Worm (Caenorhabditis elegans) whole organism, young adult: ENCODE measurements around the gene R07H5.16.
A peak's percentile ranks its signal among the peaks of the same experiment; 100 is the strongest.
"Not testable (repeated sequence)": the region's sequence is repeated elsewhere in the genome, so short reads cannot be mapped to it uniquely, and the experiment has no call there.

Experiments used
- B0261.1 ChIP-seq: sonication (generic microtip); optimal IDR thresholded peaks from 2 replicates; lab custom pipeline; 2016; ENCODE audit warnings: mild to moderate bottlenecking, missing genetic modification characterization, moderate library complexity, missing compliant biosample characterization
- B0336.3 ChIP-seq: fragments of 200-800 bp; sonication (Bioruptor generic); IDR thresholded peaks from 2 replicates; pipeline ENCODE4 v1.3.6; 2022; ENCODE audit warnings: missing genetic modification characterization, missing compliant biosample characterization
- C17E4.6 ChIP-seq: fragments of 200-800 bp; sonication (Bioruptor generic); IDR thresholded peaks from 2 replicates; pipeline ENCODE4 v1.3.6; 2022; ENCODE audit warnings: missing genetic modification reagents, missing genetic modification characterization, missing compliant biosample characterization
- D2030.7 ChIP-seq: fragments of 200-800 bp; sonication (Bioruptor generic); IDR thresholded peaks from 2 replicates; pipeline ENCODE4 v1.3.6; 2022; ENCODE audit warnings: missing genetic modification reagents, missing genetic modification characterization, missing compliant biosample characterization
- F49E8.2 ChIP-seq: sonication (generic microtip); optimal IDR thresholded peaks from 3 replicates; lab custom pipeline; 2017; ENCODE audit warnings: missing genetic modification characterization, mild to moderate bottlenecking, missing compliant biosample characterization, antibody characterized with exemption, moderate library complexity; ENCODE audit not compliant: insufficient read depth
- F57C9.4 ChIP-seq: sonication (generic microtip); optimal IDR thresholded peaks from 2 replicates; lab custom pipeline; 2017; ENCODE audit warnings: mild to moderate bottlenecking, missing genetic modification characterization, missing compliant biosample characterization
- T26A5.8 ChIP-seq: sonication (generic microtip); optimal IDR thresholded peaks from 2 replicates; lab custom pipeline; 2016; ENCODE audit warnings: missing genetic modification characterization, missing compliant biosample characterization
- Y56A3A.18 ChIP-seq: fragments of 200-800 bp; sonication (Bioruptor generic); IDR thresholded peaks from 2 replicates; pipeline ENCODE4 v1.3.6; 2022; ENCODE audit warnings: missing genetic modification reagents, missing genetic modification characterization, missing compliant biosample characterization
- Y79H2A.3 ChIP-seq: fragments of 200-800 bp; sonication (Bioruptor generic); conservative IDR thresholded peaks from 2 replicates; pipeline ENCODE4 v1.3.6; 2022; ENCODE audit warnings: missing genetic modification reagents, missing genetic modification characterization, missing compliant biosample characterization
- Y95B8A.8 ChIP-seq: fragments of 200-800 bp; sonication (Bioruptor generic); IDR thresholded peaks from 2 replicates; pipeline ENCODE4 v1.3.6; 2022; ENCODE audit warnings: missing genetic modification reagents, missing genetic modification characterization, missing compliant biosample characterization
- aptf-2 ChIP-seq: fragments of 200-800 bp; sonication (Bioruptor generic); conservative IDR thresholded peaks from 2 replicates; pipeline ENCODE4 v1.3.6; 2022; ENCODE audit warnings: missing genetic modification reagents, missing genetic modification characterization, missing compliant biosample characterization
- attf-3 ChIP-seq: fragments of 200-800 bp; sonication (Bioruptor generic); conservative IDR thresholded peaks from 2 replicates; pipeline ENCODE4 v1.3.6; 2022; ENCODE audit warnings: missing genetic modification reagents, missing genetic modification characterization, missing compliant biosample characterization
- attf-5 ChIP-seq: fragments of 200-800 bp; sonication (Bioruptor generic); optimal IDR thresholded peaks from 2 replicates; lab custom pipeline; 2018; ENCODE audit warnings: mild to moderate bottlenecking, missing genetic modification characterization, missing compliant biosample characterization
- cebp-1 ChIP-seq, 2 experiments: fragments of 200-800 bp in 1 of 2; sonication (Bioruptor generic) in 1 of 2; sonication (generic microtip) in 1 of 2; IDR thresholded peaks in 1 of 2; optimal IDR thresholded peaks in 1 of 2; 2 replicates each; pipeline versions ENCODE4 v1.3.6 to Lab custom; 2017 to 2022; ENCODE audit warnings: missing compliant biosample characterization in 2 of 2, missing genetic modification characterization in 2 of 2, mild to moderate bottlenecking in 1 of 2, missing genetic modification reagents in 1 of 2, moderate library complexity in 1 of 2
- ceh-100 ChIP-seq: fragments of 200-800 bp; sonication (Bioruptor generic); IDR thresholded peaks from 2 replicates; pipeline ENCODE4 v1.3.6; 2022; ENCODE audit warnings: missing genetic modification reagents, missing genetic modification characterization, missing compliant biosample characterization
- dox-1 ChIP-seq: fragments of 200-800 bp; sonication (Bioruptor generic); IDR thresholded peaks from 2 replicates; pipeline ENCODE4 v1.3.6; 2022; ENCODE audit warnings: missing genetic modification reagents, missing genetic modification characterization, missing compliant biosample characterization
- dpl-1 ChIP-seq: fragments of 150-350 bp; optimal IDR thresholded peaks from 2 replicates; lab custom pipeline; 2014; ENCODE audit warnings: missing biosample characterization, missing genetic modification reagents, missing genetic modification characterization
- egl-44 ChIP-seq: fragments of 200-800 bp; sonication (Bioruptor generic); IDR thresholded peaks from 2 replicates; pipeline ENCODE4 v1.3.6; 2022; ENCODE audit warnings: missing genetic modification reagents, missing genetic modification characterization, missing compliant biosample characterization
- egrh-3 ChIP-seq: fragments of 200-800 bp; sonication (Bioruptor generic); IDR thresholded peaks from 2 replicates; pipeline ENCODE4 v1.3.6; 2022; ENCODE audit warnings: missing genetic modification reagents, missing genetic modification characterization, missing compliant biosample characterization
- hlh-12 ChIP-seq: sonication (generic microtip); optimal IDR thresholded peaks from 2 replicates; lab custom pipeline; 2016; ENCODE audit warnings: missing genetic modification characterization, missing compliant biosample characterization
- hlh-26 ChIP-seq: fragments of 200-800 bp; sonication (Bioruptor generic); conservative IDR thresholded peaks from 2 replicates; pipeline ENCODE4 v1.3.6; 2022; ENCODE audit warnings: missing genetic modification reagents, missing genetic modification characterization, missing compliant biosample characterization
- hmg-1.2 ChIP-seq: fragments of 200-800 bp; sonication (Bioruptor generic); IDR thresholded peaks from 2 replicates; pipeline ENCODE4 v1.3.6; 2022; ENCODE audit warnings: missing genetic modification reagents, missing genetic modification characterization, missing compliant biosample characterization
- hsf-1 ChIP-seq: fragments of 200-800 bp; sonication (Bioruptor generic); IDR thresholded peaks from 2 replicates; pipeline ENCODE4 v1.3.6; 2022; ENCODE audit warnings: missing genetic modification reagents, missing genetic modification characterization, missing compliant biosample characterization
- lin-26 ChIP-seq: fragments of 200-800 bp; sonication (Bioruptor generic); IDR thresholded peaks from 2 replicates; pipeline ENCODE4 v1.3.6; 2022; ENCODE audit warnings: missing genetic modification reagents, missing genetic modification characterization, missing compliant biosample characterization
- mcd-1 ChIP-seq: fragments of 200-800 bp; sonication (Bioruptor generic); IDR thresholded peaks from 2 replicates; pipeline ENCODE4 v1.3.6; 2022; ENCODE audit warnings: missing genetic modification reagents, missing genetic modification characterization, missing compliant biosample characterization
- nfya-1 ChIP-seq: sonication (generic microtip); optimal IDR thresholded peaks from 2 replicates; lab custom pipeline; 2017; ENCODE audit warnings: antibody characterized with exemption, missing compliant biosample characterization, missing genetic modification characterization, borderline replicate concordance; ENCODE audit not compliant: insufficient read depth
- nfyb-1 ChIP-seq: fragments of 200-800 bp; sonication (Bioruptor generic); IDR thresholded peaks from 2 replicates; pipeline ENCODE4 v1.3.6; 2022; ENCODE audit warnings: missing genetic modification reagents, missing genetic modification characterization, missing compliant biosample characterization
- nhr-120 ChIP-seq: fragments of 200-800 bp; sonication (Bioruptor generic); IDR thresholded peaks from 2 replicates; pipeline ENCODE4 v1.3.6; 2022; ENCODE audit warnings: missing genetic modification characterization, missing compliant biosample characterization
- pbrm-1 ChIP-seq: fragments of 200-800 bp; sonication (Bioruptor generic); IDR thresholded peaks from 2 replicates; pipeline ENCODE4 v1.3.6; 2022; ENCODE audit warnings: missing genetic modification reagents, missing genetic modification characterization, missing compliant biosample characterization
- rpc-1 ChIP-seq, 2 experiments: fragments of 150-350 bp in 1 of 2; sonication (generic microtip) in 1 of 2; optimal IDR thresholded peaks; 2 replicates each; lab custom pipeline; 2014 to 2018; ENCODE audit warnings: missing biosample characterization in 1 of 2, missing genetic modification characterization in 1 of 2, missing genetic modification reagents in 1 of 2, missing genotype in 1 of 2
- snpc-1.1 ChIP-seq: sonication (generic microtip); optimal IDR thresholded peaks from 2 replicates; lab custom pipeline; 2017; ENCODE audit warnings: missing genetic modification characterization, mild to moderate bottlenecking, missing compliant biosample characterization, antibody characterized with exemption, moderate library complexity, missing genotype, missing genetic modification reagents; ENCODE audit not compliant: insufficient read depth
- sptf-2 ChIP-seq: fragments of 200-800 bp; sonication (Bioruptor generic); optimal IDR thresholded peaks from 2 replicates; lab custom pipeline; 2018; ENCODE audit warnings: mild to moderate bottlenecking, missing genetic modification characterization, missing compliant biosample characterization
- tbp1 ChIP-seq: fragments of 200-800 bp; sonication (Bioruptor generic); optimal IDR thresholded peaks from 2 replicates; lab custom pipeline; 2018; ENCODE audit warnings: mild to moderate bottlenecking, missing genetic modification characterization, missing compliant biosample characterization
- unc-62 ChIP-seq: fragments of 150-350 bp; optimal IDR thresholded peaks from 2 replicates; lab custom pipeline; 2014; ENCODE audit warnings: missing biosample characterization, missing genetic modification reagents, missing genetic modification characterization
- xnd-1 ChIP-seq: sonication (generic microtip); optimal IDR thresholded peaks from 2 replicates; lab custom pipeline; 2016; ENCODE audit warnings: missing genotype, missing genetic modification reagents, missing genetic modification characterization, missing compliant biosample characterization
- ztf-25 ChIP-seq: fragments of 200-800 bp; sonication (Bioruptor generic); IDR thresholded peaks from 2 replicates; pipeline ENCODE4 v1.3.6; 2022; ENCODE audit warnings: missing genetic modification reagents, missing genetic modification characterization, missing compliant biosample characterization
- ztf-28 ChIP-seq: fragments of 200-800 bp; sonication (Bioruptor generic); IDR thresholded peaks from 2 replicates; pipeline ENCODE4 v1.3.6; 2022; ENCODE audit warnings: missing genetic modification reagents, missing genetic modification characterization, missing compliant biosample characterization

The R07H5.16 gene

DNA sequence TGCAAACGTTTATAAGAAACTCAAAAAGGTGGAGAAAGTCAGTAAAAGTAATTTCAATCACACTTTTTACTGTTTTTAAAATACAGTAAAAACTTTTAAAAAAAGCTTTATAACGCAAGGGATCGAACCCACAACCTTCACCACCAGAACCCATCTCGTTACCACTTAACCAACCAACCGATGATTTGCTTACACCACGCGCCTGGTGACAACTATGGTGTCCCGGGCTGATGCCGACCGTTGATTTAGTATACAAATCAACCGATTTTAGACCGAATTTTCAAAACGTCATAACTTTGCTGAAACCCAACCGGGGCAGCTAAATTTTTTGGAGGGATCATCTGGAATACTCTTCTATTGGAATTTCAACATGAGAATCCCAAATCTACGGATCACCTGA lies 2.3 kb upstream of the R07H5.16 start:
- TF ChIP-seq lin-26 (GFP tag; lab: Robert Waterston, UW) (peak; percentile 91), nhr-120 (0 out of 2 replicates have a peak, but pooled peaks have one; percentile 60), rpc-1 (tag; optimal IDR thresholded peaks at IDR 0.05; lab: Kevin White, UChicago) (peak; percentile 15), nfyb-1 (GFP tag; lab: Robert Waterston, UW) (peak; percentile 70), D2030.7 (peak; percentile 60), ztf-25 (GFP tag; lab: Robert Waterston, UW) (peak; percentile 82), hmg-1.2 (GFP tag; lab: Robert Waterston, UW) (peak; percentile 55), egl-44 (GFP tag; lab: Robert Waterston, UW) (peak; percentile 55; the same call in 1 of the 2 replicates), B0261.1 (tag; lab: Kevin White, UChicago) (peak; percentile 47), ceh-100 (peak; percentile 65; the same call in 1 of the 2 replicates), Y95B8A.8 (GFP tag; lab: Robert Waterston, UW) (0 out of 2 replicates have a peak, but pooled peaks have one; percentile 49), C17E4.6 (GFP tag; lab: Robert Waterston, UW) (0 out of 2 replicates have a peak, but pooled peaks have one; percentile 23), hsf-1 (GFP tag; lab: Robert Waterston, UW) (0 out of 2 replicates have a peak, but pooled peaks have one; percentile 58), tbp1 (peak; percentile 77)
- TF ChIP-seq rpc-1 (optimal IDR thresholded peaks at IDR 0.05; lab: Kevin White, UChicago) = not testable (repeated sequence)

DNA sequence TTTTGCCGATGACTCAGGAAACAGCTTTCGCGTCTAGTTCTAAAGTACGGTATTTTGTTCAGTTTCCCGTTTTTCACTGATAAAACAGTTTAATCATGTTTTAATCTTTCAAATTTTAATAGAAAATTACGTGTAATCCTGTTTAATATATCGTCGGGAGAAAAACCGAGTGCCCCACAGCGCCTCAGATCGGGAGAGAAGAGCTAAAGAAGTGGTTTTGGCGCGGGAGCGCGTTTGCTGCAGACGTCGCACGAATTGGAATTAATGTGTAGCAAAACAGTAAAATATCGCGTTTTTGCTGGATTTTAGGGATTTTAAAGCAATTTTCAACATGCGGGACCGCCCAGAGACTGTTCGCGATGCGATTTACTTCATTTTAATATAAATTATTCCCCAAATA lies 1.6 kb downstream of the R07H5.16 start:
- peak; percentile 78; the same call in 1 of the 2 replicates for TF ChIP-seq ztf-28
- TF ChIP-seq aptf-2 (GFP tag; lab: Robert Waterston, UW) = peak; percentile 74
- peak; percentile 27; the same call in 1 of the 2 replicates for TF ChIP-seq C17E4.6 (GFP tag; lab: Robert Waterston, UW)
- peak; percentile 81 for TF ChIP-seq ztf-25 (GFP tag; lab: Robert Waterston, UW)
- TF ChIP-seq D2030.7 = peak; percentile 49
- peak; percentile 47; the same call in 1 of the 2 replicates for TF ChIP-seq egrh-3 (GFP tag; lab: Robert Waterston, UW)
- TF ChIP-seq ceh-100 = peak; percentile 89
- TF ChIP-seq dox-1 (GFP tag; lab: Robert Waterston, UW) = 0 out of 2 replicates have a peak, but pooled peaks have one; percentile 45
- peak; percentile 77 for TF ChIP-seq mcd-1 (GFP tag; lab: Robert Waterston, UW)
- TF ChIP-seq attf-3 (GFP tag; lab: Robert Waterston, UW) = 0 out of 2 replicates have a peak, but pooled peaks have one; percentile 38

DNA sequence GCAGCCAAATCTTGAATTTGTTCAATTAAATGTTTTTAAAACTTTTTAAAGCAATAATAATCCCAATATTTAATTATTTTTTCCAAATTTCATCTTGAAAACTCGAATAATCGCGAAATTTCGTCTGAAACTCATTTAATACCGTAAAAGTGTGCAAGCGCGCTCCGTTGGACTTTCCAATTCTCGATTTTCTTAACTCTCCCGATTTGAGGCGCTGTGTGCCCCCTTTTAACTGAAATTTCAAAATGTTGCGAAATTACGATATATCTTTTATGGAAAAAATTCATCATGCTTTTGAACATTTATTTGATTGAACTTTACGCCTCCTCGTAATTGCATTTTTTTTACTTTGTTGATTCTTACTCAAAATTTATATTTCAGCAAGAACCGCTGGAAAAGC lies 3.3 kb downstream of the R07H5.16 start, which contains the start of gene R07H5.11:
TSS of gene R07H5.11 (plus strand) at position 380 of the 400 bp plus-strand sequence.
- TF ChIP-seq mcd-1 (GFP tag; lab: Robert Waterston, UW) = peak; percentile 60
- peak; percentile 78 for TF ChIP-seq cebp-1 (GFP tag; IDR thresholded peaks at IDR 0.05; lab: Robert Waterston, UW)
- peak; percentile 70 for TF ChIP-seq cebp-1 (tag; optimal IDR thresholded peaks at IDR 0.05; lab: Kevin White, UChicago)

DNA sequence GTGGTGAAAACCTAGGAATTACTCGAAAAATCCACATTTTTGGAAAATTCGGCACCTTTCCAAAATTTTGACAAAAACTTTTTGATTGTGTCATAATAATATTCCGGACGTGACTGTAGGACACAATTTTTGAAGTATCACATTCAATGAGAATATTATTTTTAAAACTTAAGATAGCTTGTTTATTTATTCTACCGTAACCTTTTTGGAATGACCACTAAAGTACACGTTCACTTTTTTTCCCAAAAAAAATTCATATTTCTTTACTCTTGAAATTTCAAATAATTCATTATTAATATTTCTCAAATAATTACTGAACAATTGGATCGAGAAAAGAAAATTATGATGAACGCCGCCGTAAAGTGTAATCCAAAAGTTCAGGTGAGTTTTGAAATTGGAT lies 8.1 kb downstream of the R07H5.16 start, which contains the start of gene R07H5.9:
TSS of gene R07H5.9 (plus strand) at position 301 of the 400 bp plus-strand sequence.
- TF ChIP-seq hmg-1.2 (GFP tag; lab: Robert Waterston, UW) (no peak), pbrm-1 (GFP tag; lab: Robert Waterston, UW) (no peak), Y79H2A.3 (no peak), aptf-2 (GFP tag; lab: Robert Waterston, UW) (no peak), unc-62 (GFP tag; lab: Kevin White, UChicago) (no peak), snpc-1.1 (tag; lab: Kevin White, UChicago) (no peak), hlh-26 (GFP tag; lab: Robert Waterston, UW) (no peak), nfya-1 (tag; lab: Kevin White, UChicago) (no peak), B0336.3 (no peak), attf-5 (GFP tag; lab: Kevin White, UChicago) (no peak), Y56A3A.18 (GFP tag; lab: Robert Waterston, UW) (no peak), hlh-12 (tag; lab: Kevin White, UChicago) (no peak), T26A5.8 (tag; lab: Kevin White, UChicago) (no peak), dpl-1 (GFP tag; lab: Kevin White, UChicago) (no peak), F49E8.2 (tag; lab: Kevin White, UChicago) (no peak), sptf-2 (GFP tag; lab: Kevin White, UChicago) (no peak), xnd-1 (tag; lab: Kevin White, UChicago) (no peak), F57C9.4 (tag; lab: Kevin White, UChicago) (no peak), nhr-120 (no peak)
